Worm (Caenorhabditis elegans): ENCODE measurements around the gene Y66D12A.10.

ce11 chrIII:11581372-11581771 lies 15.7 kb downstream of the Y66D12A.10 start, which contains the start of the genes Y66D12A.6 and ceh-92:
- TF ChIP-seq lin-54 (GFP tag; optimal IDR thresholded peaks at IDR 0.05) (peak; percentile 56), unc-62 (GFP tag; optimal IDR thresholded peaks at IDR 0.05) (no peak)

Measured in whole organism, young adult.